Worm (Caenorhabditis elegans) whole organism, young adult: ENCODE data around the gene Y38F2AR.10.

Source experiments
- B0336.3 ChIP-seq: fragments of 200-800 bp; sonication (Bioruptor generic); IDR thresholded peaks from 2 replicates; pipeline ENCODE4 v1.3.6; 2022; ENCODE audit warnings: missing genetic modification characterization, missing compliant biosample characterization
- C17E4.6 ChIP-seq: fragments of 200-800 bp; sonication (Bioruptor generic); IDR thresholded peaks from 2 replicates; pipeline ENCODE4 v1.3.6; 2022; ENCODE audit warnings: missing genetic modification reagents, missing genetic modification characterization, missing compliant biosample characterization
- D2030.7 ChIP-seq: fragments of 200-800 bp; sonication (Bioruptor generic); IDR thresholded peaks from 2 replicates; pipeline ENCODE4 v1.3.6; 2022; ENCODE audit warnings: missing genetic modification reagents, missing genetic modification characterization, missing compliant biosample characterization
- F39B2.1 ChIP-seq: fragments of 200-800 bp; sonication (Bioruptor generic); IDR thresholded peaks from 2 replicates; pipeline ENCODE4 v1.3.6; 2022; ENCODE audit warnings: missing genetic modification reagents, missing genetic modification characterization, missing compliant biosample characterization
- F49E8.2 ChIP-seq: sonication (generic microtip); optimal IDR thresholded peaks from 3 replicates; lab custom pipeline; 2017; ENCODE audit warnings: missing genetic modification characterization, mild to moderate bottlenecking, missing compliant biosample characterization, antibody characterized with exemption, moderate library complexity; ENCODE audit not compliant: insufficient read depth
- F52B5.7 ChIP-seq: sonication (generic microtip); optimal IDR thresholded peaks from 2 replicates; lab custom pipeline; 2016; ENCODE audit warnings: mild to moderate bottlenecking, missing genetic modification characterization, missing compliant biosample characterization
- F57A8.1 ChIP-seq: fragments of 200-800 bp; sonication (Bioruptor generic); optimal IDR thresholded peaks from 2 replicates; lab custom pipeline; 2018; ENCODE audit warnings: mild to moderate bottlenecking, missing genetic modification characterization, moderate library complexity, missing compliant biosample characterization
- F57C9.4 ChIP-seq: sonication (generic microtip); optimal IDR thresholded peaks from 2 replicates; lab custom pipeline; 2017; ENCODE audit warnings: mild to moderate bottlenecking, missing genetic modification characterization, missing compliant biosample characterization
- K12H6.12 ChIP-seq: fragments of 200-800 bp; sonication (Bioruptor generic); optimal IDR thresholded peaks from 2 replicates; lab custom pipeline; 2018; ENCODE audit warnings: mild to moderate bottlenecking, missing genetic modification characterization, missing compliant biosample characterization
- T07F8.4 ChIP-seq: sonication (generic microtip); optimal IDR thresholded peaks from 2 replicates; lab custom pipeline; 2016; ENCODE audit warnings: mild to moderate bottlenecking, missing genetic modification characterization, moderate library complexity, missing compliant biosample characterization
- ZK185.1 ChIP-seq: sonication (generic microtip); optimal IDR thresholded peaks from 2 replicates; lab custom pipeline; 2016; ENCODE audit warnings: mild to moderate bottlenecking, missing genetic modification characterization, missing compliant biosample characterization; ENCODE audit not compliant: poor library complexity, severe bottlenecking
- ama-1 ChIP-seq, 3 experiments: fragments of 150-350 bp in 1 of 3; sonication (generic microtip) in 2 of 3; optimal IDR thresholded peaks; 2 replicates each; lab custom pipeline; 2014 to 2018; ENCODE audit warnings: missing biosample characterization in 2 of 3, missing genetic modification characterization in 2 of 3, missing genetic modification reagents in 2 of 3
- aptf-2 ChIP-seq: fragments of 200-800 bp; sonication (Bioruptor generic); conservative IDR thresholded peaks from 2 replicates; pipeline ENCODE4 v1.3.6; 2022; ENCODE audit warnings: missing genetic modification reagents, missing genetic modification characterization, missing compliant biosample characterization
- aptf-3 ChIP-seq: fragments of 200-800 bp; sonication (Bioruptor generic); IDR thresholded peaks from 2 replicates; pipeline ENCODE4 v1.3.6; 2022; ENCODE audit warnings: missing genetic modification characterization, missing compliant biosample characterization
- atf-7 ChIP-seq: sonication (generic microtip); optimal IDR thresholded peaks from 2 replicates; lab custom pipeline; 2017; ENCODE audit warnings: mild to moderate bottlenecking, missing genetic modification characterization, missing compliant biosample characterization
- athp-1 ChIP-seq: sonication (generic microtip); optimal IDR thresholded peaks from 2 replicates; lab custom pipeline; 2017; ENCODE audit warnings: mild to moderate bottlenecking, missing genetic modification characterization, missing compliant biosample characterization
- bed-1 ChIP-seq: fragments of 200-800 bp; sonication (Bioruptor generic); IDR thresholded peaks from 2 replicates; pipeline ENCODE4 v1.3.6; 2022; ENCODE audit warnings: missing genetic modification reagents, missing genetic modification characterization, missing compliant biosample characterization
- cebp-1 ChIP-seq, 2 experiments: fragments of 200-800 bp in 1 of 2; sonication (Bioruptor generic) in 1 of 2; sonication (generic microtip) in 1 of 2; IDR thresholded peaks in 1 of 2; optimal IDR thresholded peaks in 1 of 2; 2 replicates each; pipeline versions ENCODE4 v1.3.6 to Lab custom; 2017 to 2022; ENCODE audit warnings: missing compliant biosample characterization in 2 of 2, missing genetic modification characterization in 2 of 2, mild to moderate bottlenecking in 1 of 2, missing genetic modification reagents in 1 of 2, moderate library complexity in 1 of 2
- ceh-27 ChIP-seq: fragments of 200-800 bp; sonication (Bioruptor generic); optimal IDR thresholded peaks from 2 replicates; lab custom pipeline; 2018; ENCODE audit warnings: mild to moderate bottlenecking, missing genetic modification characterization, moderate library complexity, missing compliant biosample characterization
- ceh-40 ChIP-seq: fragments of 200-800 bp; sonication (Bioruptor generic); IDR thresholded peaks from 2 replicates; pipeline ENCODE4 v1.3.6; 2022; ENCODE audit warnings: missing genetic modification characterization, missing compliant biosample characterization
- ceh-91 ChIP-seq: fragments of 200-800 bp; sonication (Bioruptor generic); IDR thresholded peaks from 2 replicates; pipeline ENCODE4 v1.3.6; 2022; ENCODE audit warnings: missing genetic modification reagents, missing genetic modification characterization, missing compliant biosample characterization
- egl-18 ChIP-seq: fragments of 200-800 bp; sonication (Bioruptor generic); IDR thresholded peaks from 2 replicates; pipeline ENCODE4 v1.3.6; 2022; ENCODE audit warnings: missing genetic modification reagents, missing genetic modification characterization, missing compliant biosample characterization
- ets-4 ChIP-seq: fragments of 200-800 bp; sonication (Bioruptor generic); optimal IDR thresholded peaks from 2 replicates; lab custom pipeline; 2018; ENCODE audit warnings: mild to moderate bottlenecking, missing genetic modification characterization, missing compliant biosample characterization
- fkh-3 ChIP-seq: sonication (generic microtip); optimal IDR thresholded peaks from 2 replicates; lab custom pipeline; 2016; ENCODE audit warnings: mild to moderate bottlenecking, missing genetic modification characterization, missing compliant biosample characterization
- gei-17 ChIP-seq: fragments of 200-800 bp; sonication (Bioruptor generic); optimal IDR thresholded peaks from 2 replicates; lab custom pipeline; 2018; ENCODE audit warnings: mild to moderate bottlenecking, missing genetic modification characterization, missing compliant biosample characterization
- him-1 ChIP-seq: sonication (generic microtip); optimal IDR thresholded peaks from 2 replicates; lab custom pipeline; 2016; ENCODE audit warnings: missing genotype, missing genetic modification reagents, missing genetic modification characterization, missing compliant biosample characterization
- hlh-12 ChIP-seq: sonication (generic microtip); optimal IDR thresholded peaks from 2 replicates; lab custom pipeline; 2016; ENCODE audit warnings: missing genetic modification characterization, missing compliant biosample characterization
- hmg-1.2 ChIP-seq: fragments of 200-800 bp; sonication (Bioruptor generic); IDR thresholded peaks from 2 replicates; pipeline ENCODE4 v1.3.6; 2022; ENCODE audit warnings: missing genetic modification reagents, missing genetic modification characterization, missing compliant biosample characterization
- hsf-1 ChIP-seq: fragments of 200-800 bp; sonication (Bioruptor generic); IDR thresholded peaks from 2 replicates; pipeline ENCODE4 v1.3.6; 2022; ENCODE audit warnings: missing genetic modification reagents, missing genetic modification characterization, missing compliant biosample characterization
- let-526 ChIP-seq: fragments of 200-800 bp; sonication (Bioruptor generic); IDR thresholded peaks from 2 replicates; pipeline ENCODE4 v1.3.6; 2022; ENCODE audit warnings: missing genetic modification reagents, missing genetic modification characterization, missing compliant biosample characterization
- let-607 ChIP-seq, 2 experiments: fragments of 200-800 bp in 1 of 2; sonication (Bioruptor generic) in 1 of 2; sonication (generic microtip) in 1 of 2; optimal IDR thresholded peaks; 2 replicates each; lab custom pipeline; 2016 to 2018; ENCODE audit warnings: mild to moderate bottlenecking in 2 of 2, missing compliant biosample characterization in 2 of 2, missing genetic modification characterization in 2 of 2, moderate library complexity in 2 of 2, missing genotype in 1 of 2
- lin-54 ChIP-seq: fragments of 200-800 bp; sonication (Bioruptor generic); optimal IDR thresholded peaks from 2 replicates; lab custom pipeline; 2018; ENCODE audit warnings: mild to moderate bottlenecking, missing genetic modification characterization, missing compliant biosample characterization
- lir-1 ChIP-seq: fragments of 200-800 bp; sonication (Bioruptor generic); conservative IDR thresholded peaks from 2 replicates; pipeline ENCODE4 v1.3.6; 2022; ENCODE audit warnings: missing genetic modification reagents, missing genetic modification characterization, missing compliant biosample characterization
- mxl-1 ChIP-seq: sonication (generic microtip); optimal IDR thresholded peaks from 2 replicates; lab custom pipeline; 2016; ENCODE audit warnings: missing genetic modification characterization, missing compliant biosample characterization
- nfya-2 ChIP-seq: fragments of 200-800 bp; sonication (Bioruptor generic); IDR thresholded peaks from 2 replicates; pipeline ENCODE4 v1.3.6; 2022; ENCODE audit warnings: missing genetic modification reagents, missing genetic modification characterization, missing compliant biosample characterization
- nfyb-1 ChIP-seq: fragments of 200-800 bp; sonication (Bioruptor generic); IDR thresholded peaks from 2 replicates; pipeline ENCODE4 v1.3.6; 2022; ENCODE audit warnings: missing genetic modification reagents, missing genetic modification characterization, missing compliant biosample characterization
- repo-1 ChIP-seq: sonication (generic microtip); optimal IDR thresholded peaks from 2 replicates; lab custom pipeline; 2017; ENCODE audit warnings: mild to moderate bottlenecking, missing genetic modification characterization, missing compliant biosample characterization
- sea-2 ChIP-seq: fragments of 200-800 bp; sonication (Bioruptor generic); IDR thresholded peaks from 2 replicates; pipeline ENCODE4 v1.3.6; 2022; ENCODE audit warnings: missing genetic modification characterization, missing compliant biosample characterization
- snpc-1.1 ChIP-seq: sonication (generic microtip); optimal IDR thresholded peaks from 2 replicates; lab custom pipeline; 2017; ENCODE audit warnings: missing genetic modification characterization, mild to moderate bottlenecking, missing compliant biosample characterization, antibody characterized with exemption, moderate library complexity, missing genotype, missing genetic modification reagents; ENCODE audit not compliant: insufficient read depth
- snpc-1.3 ChIP-seq: sonication (generic microtip); optimal IDR thresholded peaks from 2 replicates; lab custom pipeline; 2017; ENCODE audit warnings: missing genetic modification characterization, mild to moderate bottlenecking, missing compliant biosample characterization, antibody characterized with exemption, moderate library complexity, missing genotype, missing genetic modification reagents; ENCODE audit not compliant: insufficient read depth
- sptf-2 ChIP-seq: fragments of 200-800 bp; sonication (Bioruptor generic); optimal IDR thresholded peaks from 2 replicates; lab custom pipeline; 2018; ENCODE audit warnings: mild to moderate bottlenecking, missing genetic modification characterization, missing compliant biosample characterization
- tbp1 ChIP-seq: fragments of 200-800 bp; sonication (Bioruptor generic); optimal IDR thresholded peaks from 2 replicates; lab custom pipeline; 2018; ENCODE audit warnings: mild to moderate bottlenecking, missing genetic modification characterization, missing compliant biosample characterization
- tbx-9 ChIP-seq: sonication (generic microtip); optimal IDR thresholded peaks from 2 replicates; lab custom pipeline; 2016; ENCODE audit warnings: borderline replicate concordance, missing genetic modification characterization, inconsistent platforms, missing compliant biosample characterization
- unc-130 ChIP-seq: sonication (generic microtip); optimal IDR thresholded peaks from 2 replicates; lab custom pipeline; 2016; ENCODE audit warnings: missing genetic modification reagents, missing genetic modification characterization, missing compliant biosample characterization
- xnd-1 ChIP-seq: sonication (generic microtip); optimal IDR thresholded peaks from 2 replicates; lab custom pipeline; 2016; ENCODE audit warnings: missing genotype, missing genetic modification reagents, missing genetic modification characterization, missing compliant biosample characterization
- ztf-3 ChIP-seq: fragments of 200-800 bp; sonication (Bioruptor generic); optimal IDR thresholded peaks from 2 replicates; lab custom pipeline; 2018; ENCODE audit warnings: mild to moderate bottlenecking, missing genetic modification characterization, missing compliant biosample characterization
- ztf-6 ChIP-seq: fragments of 200-800 bp; sonication (Bioruptor generic); IDR thresholded peaks from 2 replicates; pipeline ENCODE4 v1.3.6; 2022; ENCODE audit warnings: missing genetic modification reagents, missing genetic modification characterization, missing compliant biosample characterization

Y38F2AR.10 gene

DNA sequence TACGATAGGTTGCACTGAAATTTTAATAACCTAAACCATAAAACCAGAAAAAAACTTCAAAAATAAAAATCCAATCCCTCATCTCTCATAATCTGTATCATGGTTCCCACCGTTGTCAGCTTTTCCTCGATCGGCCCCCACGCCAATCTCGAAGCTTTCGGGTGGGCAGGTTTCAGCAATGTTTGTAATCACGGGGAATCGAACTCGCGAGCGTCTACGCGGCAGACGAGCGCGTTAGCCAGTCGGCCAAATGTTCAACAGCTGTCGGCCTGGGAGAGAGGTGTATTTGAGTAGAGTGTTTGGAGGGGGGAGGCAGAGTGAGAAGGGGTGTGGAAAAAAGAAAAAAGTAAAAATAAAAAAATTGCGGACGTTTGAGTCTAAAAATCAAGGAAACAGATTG lies 9.1 kb upstream of the Y38F2AR.10 start (continued):
- TF ChIP-seq F57C9.4 (no peak), cebp-1 (GFP tag; IDR thresholded peaks at IDR 0.05; lab: Robert Waterston, UW) (0 out of 2 replicates have a peak, but pooled peaks have one; percentile 10), cebp-1 (tag; optimal IDR thresholded peaks at IDR 0.05; lab: Kevin White, UChicago) (peak; percentile 80), snpc-1.1 (tag; lab: Kevin White, UChicago) (peak; percentile 44), lir-1 (GFP tag; lab: Robert Waterston, UW) (0 out of 2 replicates have a peak, but pooled peaks have one; percentile 48), tbp1 (GFP tag; lab: Kevin White, UChicago) (peak; percentile 95), repo-1 (tag; lab: Kevin White, UChicago) (peak; percentile 83), nfya-2 (no peak), ama-1 (optimal IDR thresholded peaks at IDR 0.05; lab: Kevin White, UChicago) (no peak), ama-1 (GFP tag; optimal IDR thresholded peaks at IDR 0.05; lab: Kevin White, UChicago) (peak; percentile 71 to 87), F57A8.1 (no peak), unc-130 (GFP tag; lab: Kevin White, UChicago) (peak; percentile 9), ztf-3 (peak; percentile 61), fkh-3 (tag; lab: Kevin White, UChicago) (no peak), athp-1 (tag; lab: Kevin White, UChicago) (peak; percentile 86), hmg-1.2 (peak; percentile 71), ceh-40 (GFP tag; lab: Robert Waterston, UW) (peak; percentile 66; the same call in 1 of the 2 replicates), atf-7 (peak; percentile 62), xnd-1 (tag; lab: Kevin White, UChicago) (no peak), F39B2.1 (GFP tag; lab: Robert Waterston, UW) (no peak), F49E8.2 (tag; lab: Kevin White, UChicago) (peak; percentile 79), mxl-1 (tag; lab: Kevin White, UChicago) (peak; percentile 84), tbx-9 (tag; lab: Kevin White, UChicago) (no peak), sptf-2 (peak; percentile 76), lin-54 (GFP tag; lab: Kevin White, UChicago) (peak; percentile 77), him-1 (peak; percentile 94), egl-18 (no peak), D2030.7 (GFP tag; lab: Robert Waterston, UW) (peak; percentile 92), K12H6.12 (tag; lab: Kevin White, UChicago) (peak; percentile 45), T07F8.4 (tag; lab: Kevin White, UChicago) (peak; percentile 81), ceh-91 (GFP tag; lab: Robert Waterston, UW) (no peak), let-526 (peak; percentile 68; the same call in 1 of the 2 replicates), F52B5.7 (peak; percentile 70), gei-17 (peak; percentile 52), aptf-2 (GFP tag; lab: Robert Waterston, UW) (0 out of 2 replicates have a peak, but pooled peaks have one; percentile 38), let-607 (tag; optimal IDR thresholded peaks at IDR 0.05; lab: Kevin White, UChicago) (peak; percentile 48 to 51), hlh-12 (peak; percentile 67), C17E4.6 (0 out of 2 replicates have a peak, but pooled peaks have one; percentile 30), snpc-1.3 (peak; percentile 83), bed-1 (GFP tag; lab: Robert Waterston, UW) (no peak), B0336.3 (GFP tag; lab: Robert Waterston, UW) (peak; percentile 75), ets-4 (peak; percentile 3), sea-2 (GFP tag; lab: Robert Waterston, UW) (no peak), ceh-27 (GFP tag; lab: Kevin White, UChicago) (peak; percentile 84), hsf-1 (GFP tag; lab: Robert Waterston, UW) (peak; percentile 45; the same call in 1 of the 2 replicates), ZK185.1 (tag; lab: Kevin White, UChicago) (peak; percentile 76), ztf-6 (GFP tag; lab: Robert Waterston, UW) (no peak), aptf-3 (GFP tag; lab: Robert Waterston, UW) (peak; percentile 70; the same call in 1 of the 2 replicates), nfyb-1 (GFP tag; lab: Robert Waterston, UW) (peak; percentile 85)
